Worm (Caenorhabditis elegans) whole organism, early embryonic: ENCODE results near the gene Y43E12A.2.
A peak's percentile ranks its signal among the peaks of the same experiment; 100 is the strongest.

ENCODE experiments used
- B0310.2 ChIP-seq: sonication (generic microtip); optimal IDR thresholded peaks from 2 replicates; lab custom pipeline; 2016; ENCODE audit warnings: mild to moderate bottlenecking, missing genetic modification characterization, missing compliant biosample characterization
- F13C5.2 ChIP-seq: sonication (generic microtip); optimal IDR thresholded peaks from 2 replicates; lab custom pipeline; 2017; ENCODE audit warnings: mild to moderate bottlenecking, missing genetic modification characterization, inconsistent platforms, missing compliant biosample characterization
- aly-1 ChIP-seq: sonication (generic microtip); optimal IDR thresholded peaks from 2 replicates; lab custom pipeline; 2016; ENCODE audit warnings: missing genetic modification characterization, missing compliant biosample characterization
- ama-1 ChIP-seq: fragments of 150-350 bp; optimal IDR thresholded peaks from 2 replicates; lab custom pipeline; 2014
- ceh-13 ChIP-seq: fragments of 200-800 bp; sonication (Bioruptor generic); optimal IDR thresholded peaks from 2 replicates; lab custom pipeline; 2018; ENCODE audit warnings: mild to moderate bottlenecking, missing genetic modification characterization, missing compliant biosample characterization
- ceh-36 ChIP-seq: sonication (generic microtip); optimal IDR thresholded peaks from 2 replicates; lab custom pipeline; 2016; ENCODE audit warnings: missing genetic modification characterization, inconsistent platforms, missing compliant biosample characterization
- ets-7 ChIP-seq: sonication (generic microtip); optimal IDR thresholded peaks from 2 replicates; lab custom pipeline; 2016; ENCODE audit warnings: missing genotype, missing genetic modification characterization, missing compliant biosample characterization
- flt-1 ChIP-seq: fragments of 200-800 bp; sonication (Bioruptor generic); IDR thresholded peaks from 2 replicates; pipeline ENCODE4 v1.3.6; 2022; ENCODE audit warnings: missing genetic modification characterization, missing compliant biosample characterization
- hmbx-1 ChIP-seq: sonication (generic microtip); optimal IDR thresholded peaks from 2 replicates; lab custom pipeline; 2016; ENCODE audit warnings: mild to moderate bottlenecking, missing genetic modification characterization, missing compliant biosample characterization
- hmg-4 ChIP-seq: fragments of 200-800 bp; sonication (Bioruptor generic); optimal IDR thresholded peaks from 2 replicates; lab custom pipeline; 2018; ENCODE audit warnings: mild to moderate bottlenecking, missing genetic modification characterization, missing compliant biosample characterization
- hnd-1 ChIP-seq: sonication (generic microtip); optimal IDR thresholded peaks from 2 replicates; lab custom pipeline; 2016; ENCODE audit warnings: missing genetic modification characterization, missing compliant biosample characterization
- pes-1 ChIP-seq: fragments of 200-800 bp; sonication (Bioruptor generic); IDR thresholded peaks from 2 replicates; pipeline ENCODE4 v1.3.6; 2022; ENCODE audit warnings: missing genetic modification reagents, missing genetic modification characterization, missing compliant biosample characterization
- scrt-1 ChIP-seq: fragments of 200-800 bp; sonication (Bioruptor generic); IDR thresholded peaks from 2 replicates; pipeline ENCODE4 v1.3.6; 2022; ENCODE audit warnings: missing genetic modification characterization, missing compliant biosample characterization
- sea-1 ChIP-seq: fragments of 200-800 bp; sonication (Bioruptor generic); conservative IDR thresholded peaks from 2 replicates; pipeline ENCODE4 v1.3.6; 2022; ENCODE audit warnings: missing genetic modification characterization, missing compliant biosample characterization
- tbx-11 ChIP-seq: fragments of 200-800 bp; sonication (Bioruptor generic); IDR thresholded peaks from 2 replicates; pipeline ENCODE4 v1.3.6; 2022; ENCODE audit warnings: missing genetic modification characterization, missing compliant biosample characterization
- tbx-37 ChIP-seq: fragments of 200-800 bp; sonication (Bioruptor generic); conservative IDR thresholded peaks from 2 replicates; pipeline ENCODE4 v1.3.6; 2022; ENCODE audit warnings: missing genetic modification reagents, missing genetic modification characterization, missing compliant biosample characterization
- tra-4 ChIP-seq: sonication (generic microtip); optimal IDR thresholded peaks from 2 replicates; lab custom pipeline; 2017; ENCODE audit warnings: missing genetic modification characterization, missing compliant biosample characterization

Gene Y43E12A.2

DNA sequence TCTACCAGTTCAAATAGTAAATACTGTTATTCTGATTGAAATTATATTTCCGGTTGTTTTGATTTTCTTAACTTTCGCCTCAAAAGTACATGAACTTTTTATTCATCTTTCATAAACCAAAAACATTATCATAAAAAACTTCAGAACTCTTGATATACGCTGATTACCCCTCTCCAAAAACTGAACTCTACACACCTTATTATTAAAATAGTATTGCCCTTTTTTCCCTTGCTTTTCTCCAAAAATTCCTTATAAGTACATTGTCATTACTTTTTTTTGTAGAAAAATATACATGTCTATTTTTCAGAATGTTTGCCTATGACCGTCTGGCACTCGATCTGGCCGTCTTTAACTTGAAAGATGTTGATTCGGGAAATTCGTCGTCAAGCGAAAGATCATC, at the start of gene Y43E12A.2:
Y43E12A.2 (plus strand) TSS at position 301 of the 400 bp plus-strand sequence.
- no peak for TF ChIP-seq ama-1 (lab: Kevin White, UChicago)
- no peak for TF ChIP-seq ceh-36 (tag; lab: Kevin White, UChicago)
- no peak for TF ChIP-seq sea-1 (GFP tag; lab: Robert Waterston, UW)
- no peak for TF ChIP-seq tra-4 (tag; lab: Kevin White, UChicago)

- TF ChIP-seq ets-7 (tag; lab: Kevin White, UChicago) (no peak), F13C5.2 (peak; percentile 40), tbx-11 (GFP tag; lab: Robert Waterston, UW) (0 out of 2 replicates have a peak, but pooled peaks have one; percentile 11), ceh-36 (tag; lab: Kevin White, UChicago) (no peak), ceh-13 (no peak)
Observed at ce11 chrIV:10933062-10933552, 48.8 kb upstream of the Y43E12A.2 start, which contains the start of the genes dnc-1 and lsm-7. Gene dnc-1 (minus strand): TSS chrIV:10933203. Gene lsm-7 (plus strand): TSS chrIV:10933502.

DNA sequence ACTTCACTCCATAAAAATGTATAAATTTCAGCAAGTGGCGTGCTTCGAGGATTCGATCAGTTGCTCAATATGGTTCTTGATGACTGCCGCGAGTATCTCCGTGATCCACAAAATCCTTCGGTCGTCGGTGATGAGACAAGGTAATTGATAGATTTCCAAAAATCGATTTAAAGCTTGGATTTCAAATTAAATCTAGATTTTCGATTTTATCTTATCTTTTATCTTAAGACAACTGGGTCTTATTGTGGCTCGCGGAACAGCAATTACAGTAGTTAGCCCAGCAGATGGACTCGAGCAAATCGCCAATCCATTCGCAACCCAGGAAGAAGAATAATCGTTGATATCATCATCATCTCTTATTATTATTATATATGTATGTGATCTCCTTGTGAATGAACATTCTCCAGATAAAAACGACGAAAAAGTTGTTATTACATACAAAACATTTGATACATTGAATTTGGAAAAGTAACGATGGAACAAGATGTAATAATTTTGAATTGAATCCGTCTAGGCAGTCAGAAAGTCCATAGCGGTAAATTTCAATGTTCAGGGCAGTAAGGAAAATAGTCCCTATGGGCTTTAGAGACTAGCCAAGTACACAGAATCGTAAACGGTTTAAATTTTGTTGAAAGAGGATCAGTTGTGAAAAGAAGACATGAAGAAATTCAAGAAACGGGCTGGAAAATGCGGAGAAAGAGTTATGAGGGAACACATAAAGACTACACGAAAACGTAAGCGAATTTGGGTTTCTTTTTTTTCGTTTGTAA, 47.9 kb upstream of the Y43E12A.2 start:
- TF ChIP-seq flt-1 (GFP tag; lab: Robert Waterston, UW), result no peak
- TF ChIP-seq tra-4 (tag; lab: Kevin White, UChicago), result no peak
- TF ChIP-seq hmg-4 (GFP tag; lab: Kevin White, UChicago), result no peak
- no peak for TF ChIP-seq hnd-1 (tag; lab: Kevin White, UChicago)
- no peak for TF ChIP-seq B0310.2 (tag; lab: Kevin White, UChicago)
- TF ChIP-seq aly-1 (tag; lab: Kevin White, UChicago), result no peak
- no peak for TF ChIP-seq sea-1 (GFP tag; lab: Robert Waterston, UW)
- no peak for TF ChIP-seq ets-7 (tag; lab: Kevin White, UChicago)
- TF ChIP-seq ceh-36 (tag; lab: Kevin White, UChicago), result no peak

- TF ChIP-seq tra-4 (tag; lab: Kevin White, UChicago) (no peak), scrt-1 (GFP tag; lab: Robert Waterston, UW) (no peak), tbx-37 (GFP tag; lab: Robert Waterston, UW) (no peak), pes-1 (GFP tag; lab: Robert Waterston, UW) (no peak), ets-7 (tag; lab: Kevin White, UChicago) (no peak), ama-1 (lab: Kevin White, UChicago) (no peak), ceh-36 (tag; lab: Kevin White, UChicago) (no peak), hmbx-1 (no peak), B0310.2 (tag; lab: Kevin White, UChicago) (no peak), tbx-11 (GFP tag; lab: Robert Waterston, UW) (no peak), hnd-1 (tag; lab: Kevin White, UChicago) (no peak), aly-1 (tag; lab: Kevin White, UChicago) (no peak), hmg-4 (GFP tag; lab: Kevin White, UChicago) (no peak), F13C5.2 (no peak)
Observed at ce11 chrIV:10934786-10935185, 47.1 kb upstream of the Y43E12A.2 start.

DNA sequence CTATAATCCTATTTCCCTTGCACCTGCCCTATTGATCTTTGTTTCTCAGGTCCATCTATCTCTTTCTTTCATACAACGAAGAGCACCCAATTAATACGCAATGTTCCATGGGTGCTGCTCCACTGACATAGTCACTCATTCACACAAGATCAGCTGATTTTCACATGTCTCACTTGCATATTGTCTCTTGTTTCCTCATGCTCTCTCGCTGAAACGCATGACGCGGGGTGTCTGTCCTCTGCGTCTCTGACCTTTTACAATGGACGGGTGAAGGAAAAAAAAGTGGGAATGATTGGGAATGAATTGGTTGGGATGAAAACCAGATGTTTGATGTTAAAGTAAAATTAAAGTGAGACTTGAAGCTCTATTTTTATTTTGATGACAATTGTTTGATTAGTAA, 46.5 kb upstream of the Y43E12A.2 start:
- TF ChIP-seq hnd-1 (tag; lab: Kevin White, UChicago) (no peak), ets-7 (tag; lab: Kevin White, UChicago) (peak; percentile 11)

- no peak for TF ChIP-seq B0310.2 (tag; lab: Kevin White, UChicago)
- peak; percentile 45 for TF ChIP-seq hmg-4 (GFP tag; lab: Kevin White, UChicago)
Observed at ce11 chrIV:10935853-10936491, 45.9 kb upstream of the Y43E12A.2 start, which contains the start of gene lgg-2. Gene lgg-2 (minus strand): TSS chrIV:10935903.

DNA sequence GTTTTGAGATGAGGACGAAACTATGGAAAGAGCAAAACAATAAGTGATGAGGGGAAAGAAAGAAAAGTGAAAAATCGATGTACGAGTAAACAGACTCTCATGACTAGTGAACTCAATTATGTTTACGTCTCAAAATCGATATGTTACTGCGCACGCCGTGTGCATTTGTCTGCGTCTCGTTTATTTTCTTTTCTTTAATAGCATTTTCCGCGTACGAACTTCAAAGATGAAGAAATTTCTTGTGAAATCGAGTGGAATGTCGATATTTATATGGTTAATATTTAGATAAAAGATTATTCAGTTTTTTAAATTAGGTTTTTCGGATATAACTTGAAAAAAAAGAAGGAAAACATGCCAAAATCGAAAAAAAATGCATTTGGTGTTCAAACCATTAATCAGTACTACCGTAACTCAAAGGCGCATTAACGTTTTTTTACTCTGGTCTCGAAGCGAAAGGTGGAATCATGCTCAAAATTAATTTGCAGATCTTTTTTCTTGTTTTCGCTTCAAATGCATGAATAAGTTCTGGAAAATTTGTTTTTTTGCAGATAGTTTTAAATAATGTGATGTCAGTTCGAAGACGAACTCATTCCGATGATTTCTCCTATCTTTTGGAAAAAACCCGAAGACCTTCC, 44.8 kb upstream of the Y43E12A.2 start, which contains the start of gene fic-1:
fic-1 (plus strand) TSS at position 549 of the 635 bp plus-strand sequence.
- TF ChIP-seq tbx-37 (GFP tag; lab: Robert Waterston, UW) (no peak), aly-1 (tag; lab: Kevin White, UChicago) (no peak), B0310.2 (tag; lab: Kevin White, UChicago) (no peak), pes-1 (GFP tag; lab: Robert Waterston, UW) (no peak), ceh-13 (no peak), hmbx-1 (no peak), F13C5.2 (no peak), tbx-11 (GFP tag; lab: Robert Waterston, UW) (no peak), hmg-4 (GFP tag; lab: Kevin White, UChicago) (no peak), hnd-1 (tag; lab: Kevin White, UChicago) (no peak), flt-1 (GFP tag; lab: Robert Waterston, UW) (no peak)
